Fruit fly (Drosophila melanogaster) whole organism, embryonic: ENCODE results near the gene Eip93F.
A peak's percentile ranks its signal among the peaks of the same experiment; 100 is the strongest.

Source experiments
- Aef1 ChIP-seq: fragments of 200-800 bp; sonication (Bioruptor generic); IDR thresholded peaks from 3 replicates; pipeline ENCODE4 v1.3.6; 2022; ENCODE audit warnings: missing biosample characterization, missing genetic modification characterization
- BEAF-32 ChIP-seq: fragments of 200-800 bp; sonication (Bioruptor generic); optimal IDR thresholded peaks from 3 replicates; lab custom pipeline; 2017; ENCODE audit warnings: missing biosample characterization, missing genetic modification characterization, mild to moderate bottlenecking, moderate library complexity, missing genetic modification reagents
- CG10431 ChIP-seq: fragments of 200-800 bp; sonication (Bioruptor generic); optimal IDR thresholded peaks from 3 replicates; lab custom pipeline; 2018; ENCODE audit warnings: missing biosample characterization, mild to moderate bottlenecking, missing genetic modification characterization
- CG11247 ChIP-seq: fragments of 200-800 bp; sonication (Bioruptor generic); IDR thresholded peaks from 2 replicates; pipeline ENCODE4 v1.3.6; 2022; ENCODE audit warnings: missing biosample characterization, missing genetic modification characterization
- CG11695 ChIP-seq: fragments of 200-800 bp; sonication (Bioruptor generic); IDR thresholded peaks from 3 replicates; pipeline ENCODE4 v1.3.6; 2022; ENCODE audit warnings: missing biosample characterization, missing genetic modification characterization
- CG14014 ChIP-seq: fragments of 200-800 bp; sonication (Bioruptor generic); IDR thresholded peaks from 2 replicates; pipeline ENCODE4 v1.3.6; 2022; ENCODE audit warnings: missing biosample characterization, missing genetic modification characterization
- CG15073 ChIP-seq: fragments of 200-800 bp; sonication (Bioruptor generic); optimal IDR thresholded peaks from 2 replicates; lab custom pipeline; 2016; ENCODE audit warnings: missing biosample characterization, missing genetic modification characterization
- CG16813 ChIP-seq: fragments of 200-800 bp; sonication (Bioruptor generic); IDR thresholded peaks from 3 replicates; pipeline ENCODE4 v1.3.6; 2022; ENCODE audit warnings: missing biosample characterization, missing genetic modification characterization; ENCODE audit not compliant: partially characterized antibody
- CG17186 ChIP-seq: fragments of 200-800 bp; sonication (Bioruptor generic); optimal IDR thresholded peaks from 3 replicates; lab custom pipeline; 2017; ENCODE audit warnings: missing biosample characterization, missing genetic modification reagents, missing genetic modification characterization
- CG1832 ChIP-seq: fragments of 200-800 bp; sonication (Bioruptor generic); optimal IDR thresholded peaks from 2 replicates; lab custom pipeline; 2017; ENCODE audit warnings: missing biosample characterization, mild to moderate bottlenecking, missing genetic modification characterization, inconsistent platforms
- CG2116 ChIP-seq: fragments of 200-800 bp; sonication (Bioruptor generic); optimal IDR thresholded peaks from 3 replicates; lab custom pipeline; 2018; ENCODE audit warnings: missing biosample characterization, mild to moderate bottlenecking, missing genetic modification characterization
- CG32772 ChIP-seq: fragments of 200-800 bp; sonication (Bioruptor generic); IDR thresholded peaks from 2 replicates; pipeline ENCODE4 v1.3.6; 2022; ENCODE audit warnings: missing biosample characterization, missing genetic modification characterization
- CG3281 ChIP-seq: fragments of 200-800 bp; sonication (Bioruptor generic); optimal IDR thresholded peaks from 3 replicates; lab custom pipeline; 2017; ENCODE audit warnings: missing biosample characterization, mild to moderate bottlenecking, missing genetic modification characterization
- CG34376 ChIP-seq: fragments of 200-800 bp; sonication (Bioruptor generic); optimal IDR thresholded peaks from 2 replicates; lab custom pipeline; 2018; ENCODE audit warnings: missing biosample characterization, mild to moderate bottlenecking, missing genetic modification characterization
- CG6272 ChIP-seq: fragments of 200-800 bp; sonication (Bioruptor generic); IDR thresholded peaks from 2 replicates; pipeline ENCODE4 v1.3.6; 2022; ENCODE audit warnings: missing biosample characterization, missing genetic modification characterization
- CG7928 ChIP-seq: fragments of 200-800 bp; sonication (Bioruptor generic); optimal IDR thresholded peaks from 2 replicates; lab custom pipeline; 2017; ENCODE audit warnings: missing biosample characterization, mild to moderate bottlenecking, missing genetic modification characterization
- CG8089 ChIP-seq: fragments of 200-800 bp; sonication (Bioruptor generic); optimal IDR thresholded peaks from 3 replicates; lab custom pipeline; 2016; ENCODE audit warnings: missing biosample characterization, missing genetic modification characterization
- CG8281 ChIP-seq: fragments of 200-800 bp; sonication (Bioruptor generic); optimal IDR thresholded peaks from 2 replicates; lab custom pipeline; 2018; ENCODE audit warnings: missing biosample characterization, mild to moderate bottlenecking, missing genetic modification characterization, moderate library complexity
- CG8765 ChIP-seq: fragments of 200-800 bp; sonication (Bioruptor generic); IDR thresholded peaks from 2 replicates; pipeline ENCODE4 v1.3.6; 2022; ENCODE audit warnings: missing biosample characterization, missing genetic modification characterization
- D ChIP-seq, 2 experiments: fragments of 200-800 bp in 1 of 2; fragments of >200 bp in 1 of 2; sonication (Bioruptor generic) in 1 of 2; optimal IDR thresholded peaks; 2 replicates in 1 of 2; 3 replicates in 1 of 2; lab custom pipeline; 2017; ENCODE audit warnings: mild to moderate bottlenecking in 1 of 2, missing biosample characterization in 1 of 2, missing genetic modification characterization in 1 of 2, missing genetic modification reagents in 1 of 2
- D19A ChIP-seq: fragments of 200-800 bp; optimal IDR thresholded peaks from 3 replicates; lab custom pipeline; 2019; ENCODE audit warnings: missing biosample characterization, mild to moderate bottlenecking, missing genetic modification characterization, moderate library complexity
- Dek ChIP-seq: fragments of 200-800 bp; sonication (Bioruptor generic); optimal IDR thresholded peaks from 3 replicates; lab custom pipeline; 2019; ENCODE audit warnings: missing biosample characterization, mild to moderate bottlenecking, missing genetic modification characterization, moderate library complexity
- HmgD ChIP-seq: fragments of 200-800 bp; sonication (Bioruptor generic); optimal IDR thresholded peaks from 3 replicates; lab custom pipeline; 2016; ENCODE audit warnings: missing biosample characterization, missing genetic modification characterization
- Hr39 ChIP-seq: fragments of >200 bp; optimal IDR thresholded peaks from 2 replicates; lab custom pipeline; 2017
- NC2α ChIP-seq: fragments of 200-800 bp; sonication (Bioruptor generic); optimal IDR thresholded peaks from 2 replicates; lab custom pipeline; 2016; ENCODE audit warnings: missing biosample characterization, missing genetic modification characterization
- NFAT ChIP-seq: fragments of 200-800 bp; sonication (Bioruptor generic); IDR thresholded peaks from 2 replicates; pipeline ENCODE4 v1.3.6; 2022; ENCODE audit warnings: missing biosample characterization, missing genetic modification characterization
- Sin3A ChIP-seq: fragments of >200 bp; optimal IDR thresholded peaks from 2 replicates; lab custom pipeline; 2018
- Six4 ChIP-seq: fragments of 200-800 bp; sonication (Bioruptor generic); optimal IDR thresholded peaks from 2 replicates; lab custom pipeline; 2016; ENCODE audit warnings: missing biosample characterization, missing genetic modification characterization
- Tbp ChIP-seq: fragments of >200 bp; optimal IDR thresholded peaks from 2 replicates; lab custom pipeline; 2018; ENCODE audit warnings: missing biosample characterization, missing genetic modification characterization
- abd-A ChIP-seq: fragments of 200-800 bp; sonication (Bioruptor generic); optimal IDR thresholded peaks from 3 replicates; lab custom pipeline; 2019; ENCODE audit warnings: missing biosample characterization, mild to moderate bottlenecking, missing genetic modification characterization, moderate library complexity
- amos ChIP-seq: fragments of 200-800 bp; sonication (Bioruptor generic); IDR thresholded peaks from 2 replicates; pipeline ENCODE4 v1.3.6; 2022; ENCODE audit warnings: missing biosample characterization, missing genetic modification characterization; ENCODE audit not compliant: partially characterized antibody
- btn ChIP-seq: fragments of 200-800 bp; sonication (Bioruptor generic); optimal IDR thresholded peaks from 2 replicates; lab custom pipeline; 2016; ENCODE audit warnings: missing biosample characterization, missing genetic modification characterization
- cato ChIP-seq: fragments of 200-800 bp; sonication (Bioruptor generic); optimal IDR thresholded peaks from 2 replicates; lab custom pipeline; 2016; ENCODE audit warnings: missing biosample characterization, missing genetic modification characterization, borderline replicate concordance
- dan ChIP-seq: fragments of 200-800 bp; sonication (Bioruptor generic); IDR thresholded peaks from 2 replicates; pipeline ENCODE4 v1.3.6; 2022; ENCODE audit warnings: missing biosample characterization, missing genetic modification characterization
- gcm2 ChIP-seq: fragments of 200-800 bp; sonication (Bioruptor generic); optimal IDR thresholded peaks from 2 replicates; lab custom pipeline; 2016; ENCODE audit warnings: missing biosample characterization, missing genetic modification characterization
- grau ChIP-seq: fragments of 200-800 bp; optimal IDR thresholded peaks from 3 replicates; lab custom pipeline; 2019; ENCODE audit warnings: missing biosample characterization, mild to moderate bottlenecking, missing genetic modification characterization, moderate library complexity
- grn ChIP-seq: fragments of 200-800 bp; sonication (Bioruptor generic); optimal IDR thresholded peaks from 3 replicates; lab custom pipeline; 2017; ENCODE audit warnings: missing biosample characterization, missing genetic modification characterization
- hbn ChIP-seq: fragments of 200-800 bp; sonication (Bioruptor generic); IDR thresholded peaks from 2 replicates; pipeline ENCODE4 v1.3.6; 2022; ENCODE audit warnings: missing biosample characterization, missing genetic modification characterization; ENCODE audit not compliant: partially characterized antibody
- ind ChIP-seq: fragments of 200-800 bp; sonication (Bioruptor generic); optimal IDR thresholded peaks from 3 replicates; lab custom pipeline; 2016; ENCODE audit warnings: missing biosample characterization, missing genetic modification characterization
- jigr1 ChIP-seq: fragments of 200-800 bp; sonication (Bioruptor generic); IDR thresholded peaks from 3 replicates; pipeline ENCODE4 v1.3.6; 2022; ENCODE audit warnings: missing biosample characterization, missing genetic modification characterization
- kah ChIP-seq: fragments of 200-800 bp; sonication (Bioruptor generic); optimal IDR thresholded peaks from 2 replicates; lab custom pipeline; 2018; ENCODE audit warnings: missing biosample characterization, mild to moderate bottlenecking, missing genetic modification characterization
- lola ChIP-seq, 3 experiments: fragments of >200 bp in 2 of 3; fragments of 200-800 bp in 1 of 3; sonication (Bioruptor generic) in 1 of 3; optimal IDR thresholded peaks; 2 replicates each; lab custom pipeline; 2017 to 2019; ENCODE audit warnings: missing biosample characterization in 3 of 3, missing genetic modification characterization in 3 of 3, mild to moderate bottlenecking in 1 of 3, moderate library complexity in 1 of 3
- pnt ChIP-seq: fragments of 200-800 bp; sonication (Bioruptor generic); optimal IDR thresholded peaks from 3 replicates; lab custom pipeline; 2016; ENCODE audit warnings: missing biosample characterization, missing genetic modification characterization
- pzg ChIP-seq: fragments of 200-800 bp; sonication (Bioruptor generic); optimal IDR thresholded peaks from 3 replicates; lab custom pipeline; 2018; ENCODE audit warnings: missing biosample characterization, mild to moderate bottlenecking, missing genetic modification characterization, moderate library complexity
- run ChIP-seq: fragments of 200-800 bp; sonication (Bioruptor generic); optimal IDR thresholded peaks from 3 replicates; lab custom pipeline; 2018; ENCODE audit warnings: missing biosample characterization, mild to moderate bottlenecking, missing genetic modification characterization
- sens ChIP-seq: fragments of 200-800 bp; sonication (Bioruptor generic); peaks from one replicate; lab custom pipeline; 2016; ENCODE audit warnings: missing biosample characterization, missing genetic modification characterization
- tio ChIP-seq: fragments of 200-800 bp; sonication (Bioruptor generic); optimal IDR thresholded peaks from 2 replicates; lab custom pipeline; 2017; ENCODE audit warnings: missing biosample characterization, missing genetic modification characterization, inconsistent platforms
- twi ChIP-seq: fragments of 200-800 bp; optimal IDR thresholded peaks from 2 replicates; lab custom pipeline; 2019; ENCODE audit warnings: missing biosample characterization, mild to moderate bottlenecking, missing genetic modification characterization, moderate library complexity
- wek ChIP-seq: fragments of 200-800 bp; sonication (Bioruptor generic); optimal IDR thresholded peaks from 3 replicates; lab custom pipeline; 2018; ENCODE audit warnings: missing biosample characterization, mild to moderate bottlenecking, missing genetic modification characterization, moderate library complexity

Eip93F gene

DNA sequence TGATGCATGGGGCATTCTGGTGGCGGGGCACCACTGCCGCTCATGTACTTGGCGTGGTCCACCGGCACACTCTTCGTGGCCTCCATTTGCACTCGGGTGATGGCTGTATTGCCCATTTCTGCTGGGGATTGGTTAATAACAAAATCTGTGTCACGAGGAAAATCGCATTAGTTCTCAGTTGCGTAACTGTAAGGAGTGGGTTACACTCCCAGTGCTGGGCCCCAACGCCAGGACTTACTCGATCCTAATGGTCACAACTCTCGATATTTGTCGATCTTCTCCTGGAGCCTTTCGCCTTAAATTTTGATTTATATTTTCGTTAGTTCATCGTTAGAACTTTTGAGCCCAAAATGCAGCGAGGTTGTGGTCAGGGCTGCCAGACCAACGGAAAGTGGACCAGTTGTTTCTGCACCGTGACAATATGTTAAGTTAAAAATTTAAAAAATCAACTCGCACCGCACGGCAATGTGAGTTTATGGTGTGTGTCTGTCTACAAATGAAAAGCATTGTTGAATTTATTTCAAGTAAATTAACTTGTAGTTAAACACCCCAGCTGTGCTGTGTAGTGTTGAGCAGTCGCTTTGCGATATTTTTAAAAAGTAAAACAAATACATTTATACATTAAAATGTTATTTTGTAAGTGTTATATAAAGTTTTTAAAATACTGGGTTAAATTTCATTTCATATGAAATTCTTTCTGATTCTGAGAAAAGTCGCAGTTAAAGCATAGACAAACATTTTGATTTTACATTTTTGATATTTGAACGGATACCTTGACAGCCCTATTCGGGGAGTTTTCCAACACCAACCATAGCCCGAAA lies 78.2 kb downstream of the Eip93F start, which contains the start of the genes Cchl and ND-42 (continued):
- peak; percentile 65 for TF ChIP-seq pnt (GFP tag; lab: Kevin White, UChicago)
- TF ChIP-seq Aef1 (GFP tag; lab: Robert Waterston, UW) = peak; percentile 73; the same call in 2 of the 3 replicates
- no peak for TF ChIP-seq CG1832
- peak; percentile 67 for TF ChIP-seq twi (tag; lab: Kevin White, UChicago)
- no peak for TF ChIP-seq abd-A (tag; lab: Kevin White, UChicago)
- no peak for TF ChIP-seq dan
- peak; percentile 71 for TF ChIP-seq CG8765 (GFP tag; lab: Robert Waterston, UW)
- peak; percentile 52 for TF ChIP-seq CG8089 (GFP tag; lab: Kevin White, UChicago)
- peak; percentile 45 for TF ChIP-seq CG7928 (GFP tag; lab: Kevin White, UChicago)
- peak; percentile 37 for TF ChIP-seq NFAT (GFP tag; lab: Robert Waterston, UW)
- peak; percentile 68 for TF ChIP-seq NC2α (GFP tag; lab: Kevin White, UChicago)
- TF ChIP-seq pzg (GFP tag; lab: Kevin White, UChicago) = peak; percentile 43
- TF ChIP-seq lola (GFP tag; optimal IDR thresholded peaks at IDR 0.05; lab: Kevin White, UChicago) = peak in 1 of 3 experiments; percentile 81
- TF ChIP-seq btn (GFP tag; lab: Kevin White, UChicago) = no peak
- TF ChIP-seq CG14014 = peak; percentile 56; the same call in 1 of the 2 replicates
- no peak for TF ChIP-seq CG10431 (GFP tag; lab: Kevin White, UChicago)
- no peak for TF ChIP-seq grn (GFP tag; lab: Kevin White, UChicago)
- peak; percentile 33 for TF ChIP-seq run
- TF ChIP-seq amos (GFP tag; lab: Robert Waterston, UW) = peak; percentile 52
- peak; percentile 73 for TF ChIP-seq Six4
- peak; percentile 67 for TF ChIP-seq CG32772 (GFP tag; lab: Robert Waterston, UW)
- peak; percentile 59; the same call in 1 of the 2 replicates for TF ChIP-seq hbn (GFP tag; lab: Robert Waterston, UW)
- peak; percentile 77 for TF ChIP-seq CG6272 (GFP tag; lab: Robert Waterston, UW)
- peak; percentile 67; the same call in 1 of the 3 replicates for TF ChIP-seq jigr1
- TF ChIP-seq cato (GFP tag; lab: Kevin White, UChicago) = peak; percentile 66
- peak; percentile 64; the same call in 2 of the 3 replicates for TF ChIP-seq CG11695 (GFP tag; lab: Robert Waterston, UW)
- peak; percentile 34 for TF ChIP-seq CG15073
- TF ChIP-seq sens (GFP tag; lab: Kevin White, UChicago) = peak; percentile 96
- peak; percentile 4 for TF ChIP-seq wek (GFP tag; lab: Kevin White, UChicago)
- TF ChIP-seq Dek (tag; lab: Kevin White, UChicago) = peak; percentile 76
- TF ChIP-seq Sin3A = peak; percentile 57
- no peak for TF ChIP-seq Tbp (GFP tag; lab: Kevin White, UChicago)
- TF ChIP-seq CG2116 = peak; percentile 81
- TF ChIP-seq CG34376 (GFP tag; lab: Kevin White, UChicago) = peak; percentile 78
- TF ChIP-seq CG16813 = peak; percentile 60; the same call in 2 of the 3 replicates
- TF ChIP-seq CG11247 (GFP tag; lab: Robert Waterston, UW) = peak; percentile 65
- no peak for TF ChIP-seq D19A (tag; lab: Kevin White, UChicago)
- TF ChIP-seq ind (GFP tag; lab: Kevin White, UChicago) = peak; percentile 85
- peak; percentile 80 for TF ChIP-seq BEAF-32 (GFP tag; lab: Kevin White, UChicago)
- TF ChIP-seq Hr39 (lab: Kevin White, UChicago) = no peak
- peak; percentile 85 for TF ChIP-seq CG3281 (GFP tag; lab: Kevin White, UChicago)
- TF ChIP-seq HmgD = peak; percentile 22
- no peak for TF ChIP-seq CG17186 (GFP tag; lab: Kevin White, UChicago)
- TF ChIP-seq D (optimal IDR thresholded peaks at IDR 0.05; lab: Kevin White, UChicago) = no peak
- peak; percentile 48 for TF ChIP-seq D (GFP tag; optimal IDR thresholded peaks at IDR 0.05; lab: Kevin White, UChicago)
- TF ChIP-seq kah (GFP tag; lab: Kevin White, UChicago) = peak; percentile 68
- TF ChIP-seq grau (tag; lab: Kevin White, UChicago) = peak; percentile 83
- peak; percentile 26 for TF ChIP-seq gcm2 (GFP tag; lab: Kevin White, UChicago)
- TF ChIP-seq tio = no peak
- no peak for TF ChIP-seq CG8281 (tag; lab: Kevin White, UChicago)
